Worm (Caenorhabditis elegans): ENCODE data around the gene asps-1.
A peak's percentile ranks its signal among the peaks of the same experiment; 100 is the strongest.

asps-1 gene

ce11 chrV:10292819-10293357 lies 24.3 kb downstream of the asps-1 start, which contains the start of gene col-149:
col-149 (minus strand) TSS chrV:10292869.
- TF ChIP-seq fos-1 (tag; optimal IDR thresholded peaks at IDR 0.05) (peak; percentile 78), egl-27 (tag; optimal IDR thresholded peaks at IDR 0.05) (peak; percentile 10), ZK546.5 (tag; optimal IDR thresholded peaks at IDR 0.05) (no peak), sma-9 (GFP tag; optimal IDR thresholded peaks at IDR 0.05) (peak; percentile 46), sma-9 (tag; optimal IDR thresholded peaks at IDR 0.05) (no peak), blmp-1 (tag; optimal IDR thresholded peaks at IDR 0.05; ENCODE audit: insufficient read depth) (peak; percentile 91), nhr-21 (tag; optimal IDR thresholded peaks at IDR 0.05) (peak; percentile 35), gmeb-1 (tag; optimal IDR thresholded peaks at IDR 0.05) (no peak), sma-3 (GFP tag; optimal IDR thresholded peaks at IDR 0.05) (peak; percentile 41)

ce11 chrV:10291848-10292247 lies 25.3 kb downstream of the asps-1 start:
- no peak for TF ChIP-seq mab-5 (tag; optimal IDR thresholded peaks at IDR 0.05)
- no peak for TF ChIP-seq nhr-12 (tag; optimal IDR thresholded peaks at IDR 0.05)

- TF ChIP-seq peb-1 (tag; optimal IDR thresholded peaks at IDR 0.05) (no peak), ama-1 (optimal IDR thresholded peaks at IDR 0.05) (no peak), crh-2 (tag; optimal IDR thresholded peaks at IDR 0.05) (no peak)
These were observed 27.5 kb downstream of the asps-1 start, which contains the start of gene B0024.15 for ce11 chrV:10289743-10290142. B0024.15 (plus strand) TSS chrV:10290043.

- TF ChIP-seq sem-4 (tag; optimal IDR thresholded peaks at IDR 0.05) (no peak), elt-3 (tag; optimal IDR thresholded peaks at IDR 0.05) (no peak), alr-1 (tag; optimal IDR thresholded peaks at IDR 0.05) (no peak), nhr-21 (tag; optimal IDR thresholded peaks at IDR 0.05) (no peak), fos-1 (tag; optimal IDR thresholded peaks at IDR 0.05) (no peak), mab-5 (tag; optimal IDR thresholded peaks at IDR 0.05) (no peak), skn-1 (tag; optimal IDR thresholded peaks at IDR 0.05) (no peak), nhr-11 (tag; optimal IDR thresholded peaks at IDR 0.05) (no peak), nhr-237 (tag; optimal IDR thresholded peaks at IDR 0.05) (no peak), unc-62 (GFP tag; optimal IDR thresholded peaks at IDR 0.05) (no peak), mbf-1 (tag; optimal IDR thresholded peaks at IDR 0.05) (no peak), elt-1 (tag; optimal IDR thresholded peaks at IDR 0.05) (no peak), ceh-16 (tag; optimal IDR thresholded peaks at IDR 0.05) (no peak), nhr-12 (tag; optimal IDR thresholded peaks at IDR 0.05) (no peak), C34F6.9 (tag; optimal IDR thresholded peaks at IDR 0.05) (no peak), egl-27 (tag; optimal IDR thresholded peaks at IDR 0.05) (no peak), nhr-25 (tag; optimal IDR thresholded peaks at IDR 0.05) (no peak), snpc-4 (tag; optimal IDR thresholded peaks at IDR 0.05) (no peak)
These were observed 29.9 kb downstream of the asps-1 start, which contains the start of gene B0024.3 for ce11 chrV:10287260-10287659. B0024.3 (plus strand) TSS chrV:10287560.

- no peak for TF ChIP-seq nhr-10 (tag; optimal IDR thresholded peaks at IDR 0.05)
- no peak for TF ChIP-seq blmp-1 (tag; optimal IDR thresholded peaks at IDR 0.05; ENCODE audit: insufficient read depth)
- no peak for TF ChIP-seq ceh-16 (tag; optimal IDR thresholded peaks at IDR 0.05)
- TF ChIP-seq unc-39 (tag; optimal IDR thresholded peaks at IDR 0.05) = no peak
- no peak for TF ChIP-seq dmd-4 (tag; optimal IDR thresholded peaks at IDR 0.05)
- TF ChIP-seq nhr-12 (tag; optimal IDR thresholded peaks at IDR 0.05) = no peak
- TF ChIP-seq ZK546.5 (tag; optimal IDR thresholded peaks at IDR 0.05) = no peak
- TF ChIP-seq nhr-237 (tag; optimal IDR thresholded peaks at IDR 0.05) = no peak
- no peak for TF ChIP-seq unc-55 (GFP tag; optimal IDR thresholded peaks at IDR 0.05)
- TF ChIP-seq unc-62 (GFP tag; optimal IDR thresholded peaks at IDR 0.05) = no peak
- TF ChIP-seq ceh-82 (tag; optimal IDR thresholded peaks at IDR 0.05) = no peak
- no peak for TF ChIP-seq alr-1 (tag; optimal IDR thresholded peaks at IDR 0.05)
- no peak for TF ChIP-seq nhr-77 (tag; optimal IDR thresholded peaks at IDR 0.05)
- TF ChIP-seq lin-39 (tag; optimal IDR thresholded peaks at IDR 0.05) = no peak
- no peak for TF ChIP-seq snpc-4 (tag; optimal IDR thresholded peaks at IDR 0.05)
- TF ChIP-seq F13H6.1 (tag; optimal IDR thresholded peaks at IDR 0.05) = no peak
- TF ChIP-seq sem-4 (tag; optimal IDR thresholded peaks at IDR 0.05) = no peak
These were observed 31.3 kb downstream of the asps-1 start for ce11 chrV:10285853-10286252.
